Fruit fly (Drosophila melanogaster) whole organism, pupa: Measurements from ENCODE around the gene cm.

Experiments used
- CG10348 ChIP-seq: fragments of 200-800 bp; sonication (Bioruptor generic); IDR thresholded peaks from 2 replicates; pipeline ENCODE4 v1.3.6; 2022; ENCODE audit warnings: missing biosample characterization, missing genetic modification characterization
- CG12605 ChIP-seq: fragments of 200-800 bp; sonication (Bioruptor generic); IDR thresholded peaks from 2 replicates; pipeline ENCODE4 v1.3.6; 2022; ENCODE audit warnings: missing biosample characterization, missing genetic modification characterization
- CG13204 ChIP-seq: fragments of 200-800 bp; sonication (Bioruptor generic); optimal IDR thresholded peaks from 2 replicates; lab custom pipeline; 2018; ENCODE audit warnings: missing biosample characterization, mild to moderate bottlenecking, missing genetic modification characterization, moderate library complexity
- CG14655 ChIP-seq: fragments of 200-800 bp; sonication (Bioruptor generic); optimal IDR thresholded peaks from 3 replicates; lab custom pipeline; 2017; ENCODE audit warnings: mild to moderate bottlenecking, missing biosample characterization, missing genetic modification reagents, missing genetic modification characterization
- CG15710 ChIP-seq: fragments of 200-800 bp; sonication (Bioruptor generic); optimal IDR thresholded peaks from 2 replicates; lab custom pipeline; 2018; ENCODE audit warnings: missing biosample characterization, mild to moderate bottlenecking, missing genetic modification characterization, moderate library complexity
- CG17806 ChIP-seq: fragments of 200-800 bp; sonication (Bioruptor generic); optimal IDR thresholded peaks from 2 replicates; lab custom pipeline; 2018; ENCODE audit warnings: missing biosample characterization, mild to moderate bottlenecking, missing genetic modification characterization, moderate library complexity
- CG32121 ChIP-seq: fragments of 200-800 bp; sonication (Bioruptor generic); IDR thresholded peaks from 2 replicates; pipeline ENCODE4 v1.3.6; 2022; ENCODE audit warnings: missing biosample characterization, missing genetic modification characterization
- CG34367 ChIP-seq: fragments of 200-800 bp; sonication (Bioruptor generic); optimal IDR thresholded peaks from 2 replicates; lab custom pipeline; 2018; ENCODE audit warnings: missing biosample characterization, mild to moderate bottlenecking, missing genetic modification characterization
- CG4496 ChIP-seq: fragments of 200-800 bp; sonication (Bioruptor generic); IDR thresholded peaks from 3 replicates; pipeline ENCODE4 v1.3.6; 2022; ENCODE audit warnings: missing biosample characterization, missing genetic modification characterization
- CG8159 ChIP-seq: fragments of 200-800 bp; sonication (Bioruptor generic); optimal IDR thresholded peaks from 3 replicates; lab custom pipeline; 2018; ENCODE audit warnings: missing biosample characterization, mild to moderate bottlenecking, missing genetic modification characterization, moderate library complexity
- CG8301 ChIP-seq: fragments of 200-800 bp; sonication (Bioruptor generic); optimal IDR thresholded peaks from 2 replicates; lab custom pipeline; 2018; ENCODE audit warnings: missing biosample characterization, mild to moderate bottlenecking, missing genetic modification characterization
- CG9948 ChIP-seq: fragments of 200-800 bp; sonication (Bioruptor generic); optimal IDR thresholded peaks from 2 replicates; lab custom pipeline; 2018; ENCODE audit warnings: missing biosample characterization, mild to moderate bottlenecking, missing genetic modification characterization, moderate library complexity
- D1 ChIP-seq: fragments of 200-800 bp; sonication (Bioruptor generic); optimal IDR thresholded peaks from 2 replicates; lab custom pipeline; 2018; ENCODE audit warnings: missing biosample characterization, mild to moderate bottlenecking, missing genetic modification characterization, moderate library complexity
- EcR ChIP-seq: fragments of 200-800 bp; sonication (Bioruptor generic); optimal IDR thresholded peaks from 3 replicates; lab custom pipeline; 2019; ENCODE audit warnings: missing biosample characterization, missing genetic modification characterization, mild to moderate bottlenecking, moderate library complexity, missing genetic modification reagents
- Ets98B ChIP-seq: fragments of 200-800 bp; sonication (Bioruptor generic); IDR thresholded peaks from 2 replicates; pipeline ENCODE4 v1.3.6; 2022; ENCODE audit warnings: missing biosample characterization, missing genetic modification characterization
- Pif1A ChIP-seq: fragments of 200-800 bp; sonication (Bioruptor generic); optimal IDR thresholded peaks from 3 replicates; lab custom pipeline; 2016; ENCODE audit warnings: missing biosample characterization, missing genetic modification characterization
- Pif1B ChIP-seq: fragments of 200-800 bp; sonication (Bioruptor generic); optimal IDR thresholded peaks from 3 replicates; lab custom pipeline; 2016; ENCODE audit warnings: missing biosample characterization, missing genetic modification characterization
- Snoo ChIP-seq: fragments of 200-800 bp; sonication (Bioruptor generic); optimal IDR thresholded peaks from 3 replicates; lab custom pipeline; 2017; ENCODE audit warnings: missing biosample characterization, mild to moderate bottlenecking, missing genetic modification characterization, inconsistent platforms
- fd96Ca ChIP-seq: fragments of 200-800 bp; sonication (Bioruptor generic); IDR thresholded peaks from 3 replicates; pipeline ENCODE4 v1.3.6; 2022; ENCODE audit warnings: missing biosample characterization, missing genetic modification characterization
- gl ChIP-seq: fragments of 200-800 bp; sonication (Bioruptor generic); optimal IDR thresholded peaks from 2 replicates; lab custom pipeline; 2018; ENCODE audit warnings: missing biosample characterization, mild to moderate bottlenecking, missing genetic modification characterization
- rn ChIP-seq: fragments of 200-800 bp; sonication (Bioruptor generic); IDR thresholded peaks from 2 replicates; pipeline ENCODE4 v1.3.6; 2022; ENCODE audit warnings: missing biosample characterization, missing genetic modification characterization

Gene cm

DNA sequence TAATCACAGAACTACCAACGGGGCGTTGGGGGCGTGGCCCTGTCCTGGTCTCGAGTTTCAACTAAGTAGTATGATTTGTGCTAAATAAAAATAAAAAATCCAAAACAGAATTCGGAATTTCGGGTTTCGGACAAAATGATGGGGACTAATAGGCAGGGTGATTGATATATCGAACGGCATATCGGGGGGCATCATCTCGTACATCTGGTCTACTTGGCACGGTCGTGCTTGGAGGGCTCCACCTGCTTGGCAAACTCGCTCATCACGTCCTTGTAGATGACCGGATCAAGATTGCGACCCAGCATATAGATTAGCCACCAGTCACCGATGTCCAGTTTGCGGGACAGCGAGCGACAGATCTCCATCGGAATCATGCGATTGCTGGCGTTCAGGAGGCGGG, 36.7 kb downstream of the cm start:
- TF ChIP-seq Snoo (tag; lab: Kevin White, UChicago) (no peak), CG15710 (no peak), CG8301 (tag; lab: Kevin White, UChicago) (no peak), CG17806 (tag; lab: Kevin White, UChicago) (no peak), CG10348 (GFP tag; lab: Robert Waterston, UW) (no peak), EcR (GFP tag; lab: Kevin White, UChicago) (no peak), CG12605 (GFP tag; lab: Robert Waterston, UW) (no peak), fd96Ca (GFP tag; lab: Robert Waterston, UW) (no peak), Pif1A (GFP tag; lab: Kevin White, UChicago) (no peak), CG14655 (GFP tag; lab: Kevin White, UChicago) (no peak), rn (GFP tag; lab: Robert Waterston, UW) (no peak), Pif1B (GFP tag; lab: Kevin White, UChicago) (no peak), CG34367 (tag; lab: Kevin White, UChicago) (no peak), CG13204 (GFP tag; lab: Kevin White, UChicago) (no peak), Ets98B (GFP tag; lab: Robert Waterston, UW) (no peak), CG9948 (tag; lab: Kevin White, UChicago) (no peak), CG4496 (GFP tag; lab: Robert Waterston, UW) (no peak), gl (tag; lab: Kevin White, UChicago) (no peak), CG8159 (tag; lab: Kevin White, UChicago) (no peak)

DNA sequence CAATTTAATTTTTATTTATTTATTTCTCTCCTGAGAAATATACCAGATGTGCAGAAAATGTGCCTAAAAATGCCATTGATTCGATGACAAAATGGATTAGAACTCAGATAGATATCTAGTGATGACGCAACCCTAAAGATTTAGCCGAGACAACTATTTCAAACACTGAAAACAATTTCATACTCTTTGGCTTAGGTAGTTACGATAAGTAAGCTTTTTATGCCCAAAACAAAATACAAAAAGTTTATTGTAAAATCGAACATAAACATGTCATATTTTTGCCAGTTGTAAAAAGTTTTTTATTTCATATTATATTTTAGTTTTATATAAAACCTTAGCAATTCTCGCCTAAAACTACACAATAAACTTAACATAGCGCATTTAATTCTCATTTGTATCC, 37.6 kb downstream of the cm start, which contains the start of gene CG3040:
CG3040 (minus strand) TSS at position 54 of the 400 bp plus-strand sequence.
- 0 out of 2 replicates have a peak, but pooled peaks have one; percentile 28 for TF ChIP-seq Ets98B (GFP tag; lab: Robert Waterston, UW)
- TF ChIP-seq CG32121 (GFP tag; lab: Robert Waterston, UW): no peak
- no peak for TF ChIP-seq CG8301 (tag; lab: Kevin White, UChicago)
- no peak for TF ChIP-seq Pif1B (GFP tag; lab: Kevin White, UChicago)
- TF ChIP-seq CG4496 (GFP tag; lab: Robert Waterston, UW): peak; percentile 54
- TF ChIP-seq Snoo (tag; lab: Kevin White, UChicago): no peak
- TF ChIP-seq CG34367 (tag; lab: Kevin White, UChicago): no peak
- no peak for TF ChIP-seq rn (GFP tag; lab: Robert Waterston, UW)
- peak; percentile 34 for TF ChIP-seq CG17806 (tag; lab: Kevin White, UChicago)
- TF ChIP-seq CG9948 (tag; lab: Kevin White, UChicago): peak; percentile 9
- no peak for TF ChIP-seq fd96Ca (GFP tag; lab: Robert Waterston, UW)
- TF ChIP-seq CG10348 (GFP tag; lab: Robert Waterston, UW): no peak
- no peak for TF ChIP-seq CG13204 (GFP tag; lab: Kevin White, UChicago)
- no peak for TF ChIP-seq EcR (GFP tag; lab: Kevin White, UChicago)
- TF ChIP-seq D1 (tag; lab: Kevin White, UChicago): peak; percentile 63
- no peak for TF ChIP-seq CG12605 (GFP tag; lab: Robert Waterston, UW)
- peak; percentile 8 for TF ChIP-seq CG15710
- no peak for TF ChIP-seq gl (tag; lab: Kevin White, UChicago)
- no peak for TF ChIP-seq Pif1A (GFP tag; lab: Kevin White, UChicago)
- TF ChIP-seq CG14655 (GFP tag; lab: Kevin White, UChicago): peak; percentile 12
- peak; percentile 18 for TF ChIP-seq CG8159 (tag; lab: Kevin White, UChicago)

DNA sequence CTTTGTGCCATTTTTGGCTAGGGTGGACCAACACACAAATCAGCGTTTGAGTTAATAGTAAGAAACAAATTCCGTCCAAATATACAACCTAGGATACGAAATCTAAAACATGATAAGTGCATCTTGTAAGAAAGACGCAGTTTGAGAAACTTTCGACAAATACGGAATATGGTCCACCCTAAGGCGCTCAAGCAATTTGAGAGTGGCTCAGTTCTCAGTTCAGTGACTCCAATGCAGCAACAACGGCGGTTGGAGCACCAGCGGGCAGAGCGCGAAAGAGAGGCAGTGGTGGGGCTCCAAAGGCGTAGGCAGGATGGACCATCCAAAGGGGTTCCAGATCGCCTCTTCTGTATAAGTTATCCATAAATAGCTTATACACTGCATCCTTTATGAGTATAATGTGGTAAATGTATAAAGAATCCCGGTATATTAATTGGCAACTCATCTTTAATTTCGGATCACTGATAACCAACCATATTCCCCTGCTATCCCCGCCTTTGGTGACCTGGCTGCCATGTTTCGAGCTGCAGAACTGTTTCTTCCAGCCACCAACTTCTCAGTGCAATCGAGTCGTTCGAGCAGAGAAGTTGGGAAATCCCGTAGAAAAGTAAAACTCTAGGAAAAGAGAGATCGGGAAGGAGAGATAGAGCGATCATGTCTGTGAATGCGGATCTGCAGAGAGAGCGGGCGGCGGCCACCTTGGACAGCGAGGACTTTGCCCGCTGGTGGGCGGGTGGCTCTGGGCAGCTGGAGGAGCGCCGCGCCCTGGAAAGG, 41.4 kb downstream of the cm start, which contains the start of gene CG4586:
CG4586 (plus strand) TSS at position 555 of the 774 bp plus-strand sequence.
- TF ChIP-seq gl (tag; lab: Kevin White, UChicago): peak; percentile 98
- peak; percentile 100 for TF ChIP-seq Pif1B (GFP tag; lab: Kevin White, UChicago)
- peak; percentile 91 for TF ChIP-seq rn (GFP tag; lab: Robert Waterston, UW)
- TF ChIP-seq CG8159 (tag; lab: Kevin White, UChicago): peak; percentile 100
- peak; percentile 98 for TF ChIP-seq CG34367 (tag; lab: Kevin White, UChicago)
- TF ChIP-seq CG9948 (tag; lab: Kevin White, UChicago): peak; percentile 95
- peak; percentile 99 for TF ChIP-seq CG4496 (GFP tag; lab: Robert Waterston, UW)
- peak; percentile 99 for TF ChIP-seq CG17806 (tag; lab: Kevin White, UChicago)
- TF ChIP-seq CG12605 (GFP tag; lab: Robert Waterston, UW): peak; percentile 100
- TF ChIP-seq D1 (tag; lab: Kevin White, UChicago): peak; percentile 97
- TF ChIP-seq CG8301 (tag; lab: Kevin White, UChicago): peak; percentile 99
- peak; percentile 95 for TF ChIP-seq Snoo (tag; lab: Kevin White, UChicago)
- peak; percentile 75 for TF ChIP-seq CG10348 (GFP tag; lab: Robert Waterston, UW)
- TF ChIP-seq CG15710: peak; percentile 95
- peak; percentile 99 for TF ChIP-seq EcR (GFP tag; lab: Kevin White, UChicago)
- peak; percentile 99 for TF ChIP-seq CG32121 (GFP tag; lab: Robert Waterston, UW)
- peak; percentile 99 for TF ChIP-seq Ets98B (GFP tag; lab: Robert Waterston, UW)
- TF ChIP-seq CG14655 (GFP tag; lab: Kevin White, UChicago): peak; percentile 98
- peak; percentile 99 for TF ChIP-seq Pif1A (GFP tag; lab: Kevin White, UChicago)
- peak; percentile 99 for TF ChIP-seq fd96Ca (GFP tag; lab: Robert Waterston, UW)
- TF ChIP-seq CG13204 (GFP tag; lab: Kevin White, UChicago): peak; percentile 95

DNA sequence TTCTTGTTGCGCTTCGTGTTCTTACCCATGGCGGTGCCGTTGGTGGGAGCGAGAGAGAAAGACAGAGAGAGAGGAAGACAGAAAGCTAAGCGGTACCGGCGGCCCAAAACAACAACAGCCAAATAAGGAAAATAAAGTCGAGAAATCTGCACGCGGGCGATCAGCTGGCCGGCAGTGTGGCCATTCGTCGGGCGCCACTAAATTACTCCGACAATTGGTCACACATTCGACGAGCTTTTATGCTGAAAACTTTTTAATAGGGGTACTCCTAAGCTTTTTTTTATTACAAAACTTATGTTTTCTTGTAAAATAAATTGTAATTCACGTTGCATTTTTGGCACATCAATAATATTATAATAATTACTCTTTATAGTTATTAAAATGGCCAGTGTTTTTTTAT, 42.4 kb downstream of the cm start, which contains the start of gene Setd3:
Setd3 (minus strand) TSS at position 187 of the 400 bp plus-strand sequence.
- no peak for TF ChIP-seq CG34367 (tag; lab: Kevin White, UChicago)
- no peak for TF ChIP-seq fd96Ca (GFP tag; lab: Robert Waterston, UW)
- no peak for TF ChIP-seq gl (tag; lab: Kevin White, UChicago)
